Worm (Caenorhabditis elegans) whole organism, mixed stage, embryonic: ENCODE results near the gene clec-36.

ENCODE experiments used
- ces-1 ChIP-seq: fragments of 150-350 bp; optimal IDR thresholded peaks from 2 replicates; lab custom pipeline; 2014; ENCODE audit warnings: missing biosample characterization, missing genetic modification reagents, missing genetic modification characterization
- cnd-1 ChIP-seq: fragments of 200-800 bp; sonication (Bioruptor generic); optimal IDR thresholded peaks from 2 replicates; lab custom pipeline; 2018; ENCODE audit warnings: mild to moderate bottlenecking, missing genetic modification characterization, missing compliant biosample characterization
- elt-1 ChIP-seq: sonication (generic microtip); optimal IDR thresholded peaks from 2 replicates; lab custom pipeline; 2017; ENCODE audit warnings: missing genetic modification characterization, mild to moderate bottlenecking, missing compliant biosample characterization, antibody characterized with exemption, moderate library complexity, borderline replicate concordance; ENCODE audit not compliant: insufficient read depth
- pha-4 ChIP-seq: fragments of 150-350 bp; optimal IDR thresholded peaks from 2 replicates; lab custom pipeline; 2018; ENCODE audit warnings: missing biosample characterization, missing genetic modification reagents, missing genetic modification characterization
- sptf-1 ChIP-seq: sonication (generic microtip); optimal IDR thresholded peaks from 2 replicates; lab custom pipeline; 2017; ENCODE audit warnings: mild to moderate bottlenecking, missing genetic modification characterization, moderate library complexity, missing compliant biosample characterization
- tbx-8 ChIP-seq: fragments of 200-800 bp; sonication (Bioruptor generic); optimal IDR thresholded peaks from 2 replicates; lab custom pipeline; 2018; ENCODE audit warnings: mild to moderate bottlenecking, missing genetic modification characterization, moderate library complexity, missing compliant biosample characterization
- unc-39 ChIP-seq: fragments of 150-350 bp; optimal IDR thresholded peaks from 2 replicates; lab custom pipeline; 2014; ENCODE audit warnings: missing biosample characterization, missing genetic modification characterization
- ztf-11 ChIP-seq: fragments of 150-350 bp; optimal IDR thresholded peaks from 2 replicates; lab custom pipeline; 2014; ENCODE audit warnings: missing biosample characterization, missing genetic modification characterization

ce11 chrV:16804795-16805194 is 43.6 kb downstream of the clec-36 start:
- TF ChIP-seq tbx-8 (GFP tag; lab: Kevin White, UChicago) (no peak), ces-1 (GFP tag; lab: Kevin White, UChicago) (no peak), pha-4 (tag; lab: Kevin White, UChicago) (no peak), unc-39 (tag; lab: Kevin White, UChicago) (no peak), cnd-1 (tag; lab: Kevin White, UChicago) (no peak), elt-1 (tag; lab: Kevin White, UChicago) (no peak), sptf-1 (tag; lab: Kevin White, UChicago) (no peak), ztf-11 (tag; lab: Kevin White, UChicago) (no peak)
